Worm (Caenorhabditis elegans): ENCODE data around the gene nspe-2.

Gene nspe-2

ce11 chrII:12619288-12619687 lies at the start of gene nspe-2:
TSS of gene nspe-2 (minus strand) at chrII:12619388.
- TF ChIP-seq unc-62 (GFP tag; optimal IDR thresholded peaks at IDR 0.05) = no peak

DNA sequence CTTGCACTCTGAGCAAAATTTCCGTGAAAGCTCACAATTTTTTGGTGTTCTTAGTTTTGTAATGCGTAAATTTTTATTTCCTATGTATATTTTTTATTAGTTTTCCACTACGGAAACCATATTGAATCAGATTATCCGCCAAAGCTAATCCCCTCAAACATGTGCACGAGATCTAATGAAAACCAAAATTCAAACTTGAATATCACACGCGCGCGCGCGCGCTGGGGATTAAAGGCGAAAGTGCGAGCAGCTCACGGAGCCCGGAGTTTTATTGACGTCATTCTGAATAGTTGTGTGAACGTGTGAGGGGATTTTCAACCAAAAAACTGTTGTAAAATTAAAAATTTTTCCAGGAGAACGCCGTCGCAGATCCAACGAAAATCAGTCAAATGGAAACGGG lies 49.7 kb upstream of the nspe-2 start:
- no peak for TF ChIP-seq unc-62 (GFP tag; optimal IDR thresholded peaks at IDR 0.05)

DNA sequence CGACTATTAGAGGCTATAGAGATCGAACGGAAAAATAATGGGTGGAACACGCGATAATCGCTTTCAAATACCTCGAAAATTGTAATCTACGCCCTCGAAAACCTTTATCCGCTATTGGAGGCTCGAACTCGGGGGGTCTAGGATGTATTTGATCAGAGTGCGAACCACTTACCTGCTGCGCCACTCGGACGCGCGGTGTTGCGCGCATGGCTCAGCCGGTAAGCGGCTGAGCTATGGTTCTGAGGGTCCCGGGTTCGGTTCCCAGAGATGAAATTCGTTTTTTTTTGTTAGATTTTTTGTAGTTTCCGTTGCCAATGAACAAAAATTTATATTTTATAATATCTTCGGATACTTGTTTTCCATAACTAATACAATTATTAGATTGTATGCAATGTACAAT lies 49.0 kb upstream of the nspe-2 start:
- no peak for TF ChIP-seq unc-62 (GFP tag; optimal IDR thresholded peaks at IDR 0.05)

DNA sequence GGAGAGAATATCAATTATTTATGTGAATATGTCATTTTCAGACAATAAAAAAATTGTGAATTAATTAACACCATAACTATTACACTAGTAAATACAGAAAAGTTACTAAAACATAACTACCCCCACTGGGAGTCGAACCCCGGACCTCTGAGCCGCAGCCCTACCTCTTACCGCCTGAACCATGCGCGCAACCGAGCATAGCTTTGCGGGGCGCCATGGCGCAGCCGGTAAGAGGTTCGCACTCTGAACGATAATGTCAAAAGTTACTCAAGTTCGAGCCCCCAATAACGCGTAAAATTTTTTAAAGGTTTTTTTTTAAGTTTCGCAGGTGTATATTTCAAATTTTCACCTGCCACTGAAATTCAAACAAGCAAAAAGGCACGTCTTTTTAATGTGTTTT lies 46.9 kb upstream of the nspe-2 start:
- no peak for TF ChIP-seq unc-62 (GFP tag; optimal IDR thresholded peaks at IDR 0.05)

ce11 chrII:12665019-12665418 lies 45.8 kb upstream of the nspe-2 start:
- no peak for TF ChIP-seq unc-62 (GFP tag; optimal IDR thresholded peaks at IDR 0.05)

DNA sequence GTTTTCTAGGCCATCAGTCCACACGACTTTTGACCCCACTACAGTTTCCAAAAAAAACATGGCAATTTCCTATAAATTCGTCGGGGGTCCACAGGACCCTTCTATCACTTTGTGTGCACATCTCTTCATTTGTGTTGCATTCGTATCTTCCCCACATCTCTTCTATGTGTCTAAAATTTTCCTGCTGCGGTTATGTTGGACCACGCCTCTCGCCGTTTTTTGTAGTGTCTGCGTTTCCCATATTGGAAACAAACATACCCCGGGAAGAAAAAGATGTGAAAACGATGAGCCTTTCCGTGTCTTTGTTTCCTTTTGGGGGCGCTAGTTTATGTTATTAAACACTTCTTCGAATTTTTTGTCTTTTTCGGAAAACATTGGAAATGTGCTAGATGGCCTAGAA lies 42.7 kb upstream of the nspe-2 start:
- no peak for TF ChIP-seq unc-62 (GFP tag; optimal IDR thresholded peaks at IDR 0.05)

DNA sequence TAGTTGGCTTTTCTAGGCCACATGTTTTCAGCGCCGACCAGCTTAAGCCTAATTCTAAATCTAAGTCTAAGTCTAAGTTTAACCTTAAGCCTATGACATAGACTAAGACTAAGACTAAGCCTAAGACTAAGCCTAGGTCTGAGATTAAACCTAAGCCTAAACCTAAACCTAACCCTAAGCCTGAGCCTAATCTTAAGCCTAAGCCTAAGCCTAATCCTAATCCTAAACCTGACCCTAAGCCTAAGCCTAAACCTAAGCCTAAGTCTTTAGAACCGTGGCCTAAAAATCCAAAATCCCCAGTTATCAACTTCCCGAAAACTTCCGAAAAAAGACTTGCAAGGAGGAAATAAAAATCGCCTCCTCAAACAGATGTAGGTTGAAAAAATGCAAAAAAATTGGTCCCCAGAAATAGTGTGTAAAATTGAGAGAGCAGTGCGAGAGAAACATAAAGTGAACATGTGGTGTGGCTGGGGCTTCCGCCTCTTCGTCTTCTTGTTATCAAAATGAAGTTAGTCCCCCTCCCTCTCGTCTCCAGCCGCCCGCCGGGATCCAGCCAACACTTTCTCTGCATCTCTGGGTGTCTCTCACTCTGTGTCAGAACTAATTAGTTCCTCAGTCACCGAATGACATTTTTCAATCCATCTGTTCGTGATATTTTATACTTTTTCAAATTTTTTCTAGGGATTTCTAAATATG lies 40.6 kb upstream of the nspe-2 start:
- TF ChIP-seq unc-62 (GFP tag; optimal IDR thresholded peaks at IDR 0.05) = no peak

- TF ChIP-seq unc-62 (GFP tag; optimal IDR thresholded peaks at IDR 0.05) = no peak
These were observed 39.2 kb upstream of the nspe-2 start for ce11 chrII:12658409-12658808.

- no peak for TF ChIP-seq unc-62 (GFP tag; optimal IDR thresholded peaks at IDR 0.05)
These were observed 38.4 kb upstream of the nspe-2 start for ce11 chrII:12657620-12658019.

DNA sequence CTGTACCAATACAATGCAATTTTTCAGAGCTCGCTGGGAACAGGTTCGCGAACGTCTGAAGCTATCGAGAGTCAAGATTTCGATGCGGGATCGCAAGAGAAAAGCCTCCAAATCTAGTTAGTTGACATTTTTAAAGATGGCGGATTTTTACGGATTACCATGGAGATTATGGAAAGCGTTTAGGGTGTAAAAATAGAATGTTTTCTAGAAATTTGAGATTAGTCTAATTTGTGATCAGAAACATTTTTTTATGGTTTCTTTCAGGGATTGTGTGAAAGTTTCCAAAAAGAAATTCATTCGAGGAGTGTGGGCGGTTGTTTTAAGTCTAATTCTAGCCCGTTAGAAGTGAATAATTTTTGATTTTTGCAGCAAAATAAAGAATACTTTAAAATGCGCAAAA lies 36.6 kb upstream of the nspe-2 start:
- no peak for TF ChIP-seq unc-62 (GFP tag; optimal IDR thresholded peaks at IDR 0.05)

DNA sequence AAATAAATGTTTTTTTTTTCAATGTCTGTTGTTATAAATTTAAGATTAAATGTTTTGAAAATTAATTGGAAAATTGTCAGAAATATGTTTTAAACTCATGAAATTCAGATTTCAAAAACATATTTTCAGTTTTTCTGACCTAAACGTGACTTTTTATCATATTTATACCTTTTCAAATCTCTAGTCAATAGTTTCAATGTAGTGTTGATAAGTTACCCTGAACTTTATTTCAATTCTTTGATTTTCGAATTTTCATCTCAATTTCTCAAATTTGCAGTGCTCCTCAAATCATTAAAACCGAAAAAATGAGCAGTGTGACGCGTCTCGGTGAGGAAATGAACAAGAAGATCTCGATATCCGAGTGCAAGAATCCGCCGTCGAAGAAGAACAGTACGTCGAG lies 35.3 kb upstream of the nspe-2 start, which contains the start of gene rgs-4:
Gene rgs-4 (plus strand): TSS at position 301 of the 400 bp plus-strand sequence.
- TF ChIP-seq unc-62 (GFP tag; optimal IDR thresholded peaks at IDR 0.05) = no peak

DNA sequence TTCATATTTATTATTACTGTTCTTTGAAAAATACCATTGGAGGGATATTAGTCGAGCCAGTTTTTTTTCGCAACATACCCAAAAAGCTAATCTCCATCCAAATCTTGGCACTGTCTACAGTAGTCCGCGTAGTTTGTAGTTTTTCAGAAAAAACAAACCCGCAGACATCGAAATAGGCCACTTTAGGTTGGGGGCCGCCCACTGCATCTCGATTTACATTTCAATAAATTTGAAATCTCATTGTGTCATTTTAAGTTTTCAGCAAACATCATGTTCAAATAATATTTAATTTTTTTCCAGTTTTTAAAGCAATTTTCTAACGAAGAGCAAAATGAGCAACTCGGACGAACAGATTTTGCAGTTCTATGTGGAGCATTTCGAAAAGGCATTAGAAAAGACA lies 21.2 kb upstream of the nspe-2 start, which contains the start of gene nhr-235:
Gene nhr-235 (plus strand): TSS at position 301 of the 400 bp plus-strand sequence.
- no peak for TF ChIP-seq unc-62 (GFP tag; optimal IDR thresholded peaks at IDR 0.05)

DNA sequence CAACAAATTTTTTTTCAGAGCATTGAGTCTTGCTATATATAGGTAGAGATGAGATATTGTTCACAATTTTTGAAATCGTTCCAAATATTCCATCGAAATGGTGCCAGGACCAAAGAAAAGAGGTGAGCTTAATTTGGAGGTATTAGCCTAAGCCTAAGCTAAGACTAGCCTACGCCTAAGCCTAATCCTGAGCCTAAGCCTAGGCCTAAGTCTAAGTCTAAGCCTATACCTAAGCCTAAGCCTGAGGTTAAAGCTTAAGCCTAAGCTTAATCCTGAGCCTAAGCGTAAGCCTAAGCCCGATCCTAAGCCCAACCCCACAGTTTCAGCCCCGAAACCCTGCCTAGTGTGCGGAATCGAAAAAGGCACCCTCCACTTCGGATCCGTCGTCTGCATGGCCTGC lies 17.4 kb upstream of the nspe-2 start, which contains the start of gene nhr-234:
Gene nhr-234 (plus strand): TSS at position 77 of the 400 bp plus-strand sequence.
- TF ChIP-seq unc-62 (GFP tag; optimal IDR thresholded peaks at IDR 0.05) = no peak

DNA sequence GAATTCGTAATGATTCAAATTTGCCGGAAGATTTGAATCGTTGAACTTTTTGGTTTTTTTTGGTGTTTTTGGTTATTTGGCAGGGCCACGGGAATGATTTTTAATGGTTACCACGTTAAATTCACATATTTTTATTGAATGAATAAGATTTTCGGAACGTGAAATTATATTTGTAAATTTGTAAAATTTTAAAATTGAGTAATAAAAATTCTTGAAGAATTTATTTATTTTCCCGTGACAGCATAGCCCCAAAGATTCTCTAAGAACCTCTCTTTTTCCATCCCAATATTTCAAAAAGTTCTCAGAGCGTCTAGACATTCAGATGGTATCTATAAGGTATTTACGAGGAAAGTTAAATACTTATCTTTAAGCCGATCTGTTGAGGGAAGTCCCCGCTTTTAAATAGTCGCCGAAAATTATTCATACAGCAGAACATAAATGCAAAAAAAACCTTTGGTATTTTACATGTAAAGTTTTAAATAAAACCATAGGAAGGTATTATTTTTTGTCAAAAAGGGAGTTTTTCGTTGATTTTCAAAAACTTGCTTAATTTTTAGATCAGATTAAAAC lies 15.6 kb upstream of the nspe-2 start, which contains the start of gene Y38E10A.17:
Gene Y38E10A.17 (minus strand): TSS at position 51 of the 570 bp plus-strand sequence.
- no peak for TF ChIP-seq unc-62 (GFP tag; optimal IDR thresholded peaks at IDR 0.05)

- TF ChIP-seq unc-62 (GFP tag; optimal IDR thresholded peaks at IDR 0.05) = no peak
These were observed 11.7 kb upstream of the nspe-2 start, which contains the start of gene Y38E10A.34 for ce11 chrII:12630888-12631287. TSS of gene Y38E10A.34 (plus strand) at chrII:12631188.

ce11 chrII:12629387-12629786 lies 10.2 kb upstream of the nspe-2 start, which contains the start of gene Y38E10A.28:
TSS of gene Y38E10A.28 (plus strand) at chrII:12629687.
- TF ChIP-seq unc-62 (GFP tag; optimal IDR thresholded peaks at IDR 0.05) = no peak

DNA sequence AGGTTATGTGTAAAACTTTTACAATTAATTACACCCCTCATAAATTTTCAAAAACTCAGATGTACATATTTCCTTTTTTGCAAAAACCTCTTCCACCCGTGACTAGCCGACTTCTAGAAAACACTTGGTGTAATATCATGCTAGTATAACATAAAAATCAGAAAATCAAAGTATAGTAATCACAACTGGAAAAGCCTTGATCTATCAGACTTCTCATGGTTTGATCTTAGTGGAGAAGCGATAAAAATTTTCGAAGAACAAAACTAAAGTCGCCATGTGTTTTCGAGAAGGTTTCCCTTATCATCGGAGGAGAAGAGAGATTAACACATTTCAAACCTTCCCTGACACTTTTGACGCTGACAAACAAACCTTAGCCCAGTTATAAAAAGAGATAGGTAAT lies 9.4 kb upstream of the nspe-2 start, which contains the start of gene nspe-5:
Gene nspe-5 (plus strand): TSS at position 301 of the 400 bp plus-strand sequence.
- no peak for TF ChIP-seq unc-62 (GFP tag; optimal IDR thresholded peaks at IDR 0.05)
